Fruit fly (Drosophila melanogaster): Measurements from ENCODE around the gene CG13786.

Gene CG13786

DNA sequence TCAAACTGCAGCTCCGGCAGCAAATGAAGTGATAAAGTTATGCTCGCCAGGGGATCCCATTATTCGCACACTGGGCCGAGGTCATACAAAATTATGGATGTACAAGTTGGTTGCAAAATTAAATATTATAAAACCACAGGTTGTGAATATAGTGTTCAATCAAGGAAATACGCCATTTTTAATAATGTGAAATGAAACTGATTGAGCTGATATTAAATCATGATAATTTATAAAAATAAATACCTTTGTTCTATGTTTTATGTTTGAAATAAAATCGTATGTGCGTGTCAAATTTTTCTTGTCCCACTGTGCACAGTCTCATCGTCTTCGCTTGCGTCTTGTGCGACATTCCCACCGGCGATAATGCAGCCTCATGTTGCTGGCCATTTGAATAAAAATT lies 43.1 kb upstream of the CG13786 start (continued):
- TF ChIP-seq CG4282 (GFP tag; optimal IDR thresholded peaks at IDR 0.05) (no peak), CG17186 (GFP tag; optimal IDR thresholded peaks at IDR 0.05) (peak; percentile 3), Nf-YB (GFP tag; optimal IDR thresholded peaks at IDR 0.05) (peak; percentile 53), CG13894 (tag; optimal IDR thresholded peaks at IDR 0.05) (no peak), HmgD (GFP tag; optimal IDR thresholded peaks at IDR 0.05) (no peak), pho (GFP tag; optimal IDR thresholded peaks at IDR 0.05) (no peak), CG1647 (GFP tag; optimal IDR thresholded peaks at IDR 0.05) (no peak), CG6654 (GFP tag; optimal IDR thresholded peaks at IDR 0.05) (peak; percentile 50), grn (GFP tag; optimal IDR thresholded peaks at IDR 0.05) (no peak), CG17568 (GFP tag; optimal IDR thresholded peaks at IDR 0.05) (peak; percentile 58), CG15696 (tag; optimal IDR thresholded peaks at IDR 0.05) (peak; percentile 91), yki (optimal IDR thresholded peaks at IDR 0.05) (no peak), CG30403 (GFP tag; optimal IDR thresholded peaks at IDR 0.05) (peak; percentile 79), PHDP (tag; optimal IDR thresholded peaks at IDR 0.05) (peak; percentile 69), Awh (GFP tag; IDR thresholded peaks at IDR 0.05) (no peak), CG5245 (GFP tag; optimal IDR thresholded peaks at IDR 0.05) (peak; percentile 63), repo (GFP tag; optimal IDR thresholded peaks at IDR 0.05) (no peak), YL-1 (GFP tag; optimal IDR thresholded peaks at IDR 0.05) (peak; percentile 9), CG4820 (GFP tag; optimal IDR thresholded peaks at IDR 0.05) (peak; percentile 81), chn (GFP tag; optimal IDR thresholded peaks at IDR 0.05) (peak; percentile 43), CG32772 (GFP tag; IDR thresholded peaks at IDR 0.05) (peak; percentile 63; the same call in 1 of the 2 replicates), Lpt (GFP tag; optimal IDR thresholded peaks at IDR 0.05) (no peak), crc (GFP tag; optimal IDR thresholded peaks at IDR 0.05) (no peak), CG4404 (GFP tag; IDR thresholded peaks at IDR 0.05) (peak; percentile 86), twi (tag; optimal IDR thresholded peaks at IDR 0.05) (peak; percentile 23), CG1832 (GFP tag; optimal IDR thresholded peaks at IDR 0.05) (no peak), NC2β (GFP tag; optimal IDR thresholded peaks at IDR 0.05) (peak; percentile 49), CG6854 (GFP tag; optimal IDR thresholded peaks at IDR 0.05) (peak; percentile 20), disco-r (GFP tag; optimal IDR thresholded peaks at IDR 0.05) (peak; percentile 23), sisA (GFP tag; IDR thresholded peaks at IDR 0.05) (peak; percentile 76), stwl (tag; optimal IDR thresholded peaks at IDR 0.05) (peak; percentile 12), CG31365 (tag; optimal IDR thresholded peaks at IDR 0.05) (peak; percentile 12), D19B (GFP tag; optimal IDR thresholded peaks at IDR 0.05) (no peak), CG4360 (GFP tag; IDR thresholded peaks at IDR 0.05) (no peak), gro (GFP tag; optimal IDR thresholded peaks at IDR 0.05) (no peak), Trl (optimal IDR thresholded peaks at IDR 0.05) (no peak), Trl (GFP tag; optimal IDR thresholded peaks at IDR 0.05) (peak; percentile 37), ems (GFP tag; optimal IDR thresholded peaks at IDR 0.05) (peak; percentile 32), Pdp1 (GFP tag; optimal IDR thresholded peaks at IDR 0.05) (peak; percentile 54 to 63), CG15479 (GFP tag; optimal IDR thresholded peaks at IDR 0.05) (peak; percentile 64), CG9215 (GFP tag; IDR thresholded peaks at IDR 0.05) (0 out of 2 replicates have a peak, but pooled peaks have one; percentile 16), Kr (GFP tag; optimal IDR thresholded peaks at IDR 0.05) (no peak), Spps (tag; optimal IDR thresholded peaks at IDR 0.05) (peak; percentile 74), CG3065 (GFP tag; optimal IDR thresholded peaks at IDR 0.05) (peak; percentile 57), Ada2b (GFP tag; IDR thresholded peaks at IDR 0.05) (peak; percentile 55), B-H2 (GFP tag; optimal IDR thresholded peaks at IDR 0.05) (no peak), kah (GFP tag; optimal IDR thresholded peaks at IDR 0.05) (peak; percentile 57), nau (GFP tag; optimal IDR thresholded peaks at IDR 0.05) (peak; percentile 43), klu (GFP tag; IDR thresholded peaks at IDR 0.05) (0 out of 2 replicates have a peak, but pooled peaks have one; percentile 23), sqz (GFP tag; optimal IDR thresholded peaks at IDR 0.05) (peak; percentile 17), CG15011 (GFP tag; optimal IDR thresholded peaks at IDR 0.05) (peak; percentile 40), BEAF-32 (GFP tag; optimal IDR thresholded peaks at IDR 0.05) (no peak)
